Worm (Caenorhabditis elegans) whole organism, L4 larva: ENCODE data around the gene pqn-73.

Experiments
- aha-1 ChIP-seq: fragments of 150-350 bp; peaks from one replicate; lab custom pipeline; 2014; ENCODE audit warnings: missing biosample characterization, missing genetic modification characterization
- ctbp-1 ChIP-seq: fragments of 200-800 bp; sonication (Bioruptor generic); IDR thresholded peaks from 2 replicates; pipeline ENCODE4 v1.3.6; 2022; ENCODE audit warnings: missing genetic modification reagents, missing genetic modification characterization, missing compliant biosample characterization
- daf-12 ChIP-seq: fragments of 150-350 bp; optimal IDR thresholded peaks from 2 replicates; lab custom pipeline; 2014; ENCODE audit warnings: missing biosample characterization, missing genetic modification reagents, missing genetic modification characterization
- hmg-1.1 ChIP-seq: fragments of 200-800 bp; sonication (Bioruptor generic); IDR thresholded peaks from 2 replicates; pipeline ENCODE4 v1.3.6; 2022; ENCODE audit warnings: missing genetic modification reagents, missing genetic modification characterization, missing compliant biosample characterization
- lin-13 ChIP-seq: fragments of 150-350 bp; optimal IDR thresholded peaks from 2 replicates; lab custom pipeline; 2014; ENCODE audit warnings: missing biosample characterization, missing genetic modification reagents, missing genetic modification characterization
- mxl-2 ChIP-seq: fragments of 200-800 bp; sonication (Bioruptor generic); conservative IDR thresholded peaks from 2 replicates; pipeline ENCODE4 v1.3.6; 2022; ENCODE audit warnings: missing genetic modification reagents, missing genetic modification characterization, missing compliant biosample characterization
- nhr-25 ChIP-seq: sonication (generic microtip); optimal IDR thresholded peaks from 2 replicates; lab custom pipeline; 2017; ENCODE audit warnings: missing genetic modification characterization, mild to moderate bottlenecking, missing compliant biosample characterization, antibody characterized with exemption, moderate library complexity, borderline replicate concordance; ENCODE audit not compliant: insufficient read depth
- skn-1 ChIP-seq: fragments of 150-350 bp; optimal IDR thresholded peaks from 2 replicates; lab custom pipeline; 2014; ENCODE audit warnings: missing biosample characterization, missing genetic modification characterization

DNA sequence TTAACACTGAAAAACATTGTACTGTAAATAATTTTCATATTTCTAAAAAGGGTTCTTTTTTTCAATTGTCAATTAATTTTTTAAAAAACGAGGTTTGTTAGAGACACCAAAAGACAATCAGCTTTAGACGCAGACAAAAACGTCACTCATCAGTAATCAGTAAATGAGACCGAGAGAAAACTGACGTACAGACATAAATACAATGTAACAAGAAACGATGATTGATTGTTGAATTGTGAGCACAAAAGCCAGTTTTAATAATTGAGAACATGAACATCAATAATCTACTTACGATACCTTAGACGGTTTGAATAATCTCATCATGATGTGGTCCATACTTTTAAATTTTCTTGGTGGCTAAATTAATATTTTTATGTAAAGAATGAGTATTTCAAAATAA, 33.8 kb upstream of the pqn-73 start:
- TF ChIP-seq mxl-2 (GFP tag; lab: Robert Waterston, UW) (no peak), aha-1 (tag; lab: Kevin White, UChicago) (no peak), daf-12 (tag; lab: Kevin White, UChicago) (no peak), skn-1 (tag; lab: Kevin White, UChicago) (no peak), lin-13 (GFP tag; lab: Kevin White, UChicago) (no peak), nhr-25 (tag; lab: Kevin White, UChicago) (no peak), ctbp-1 (GFP tag; lab: Robert Waterston, UW) (no peak), hmg-1.1 (GFP tag; lab: Robert Waterston, UW) (no peak)
